Fruit fly (Drosophila melanogaster) whole organism, embryonic: ENCODE measurements around the gene Idh3b.
A peak's percentile ranks its signal among the peaks of the same experiment; 100 is the strongest.

ENCODE experiments used
- Adf1 ChIP-seq: fragments of 200-800 bp; sonication (Bioruptor generic); IDR thresholded peaks from 2 replicates; pipeline ENCODE4 v1.3.6; 2022; ENCODE audit warnings: missing biosample characterization, missing genetic modification characterization
- Bgb ChIP-seq: fragments of 200-800 bp; sonication (Bioruptor generic); IDR thresholded peaks from 2 replicates; pipeline ENCODE4 v1.3.6; 2022; ENCODE audit warnings: missing biosample characterization, missing genetic modification characterization; ENCODE audit not compliant: partially characterized antibody
- BtbVII ChIP-seq: fragments of 200-800 bp; sonication (Bioruptor generic); optimal IDR thresholded peaks from 3 replicates; lab custom pipeline; 2017; ENCODE audit warnings: missing biosample characterization, mild to moderate bottlenecking, missing genetic modification characterization
- CG10209 ChIP-seq: fragments of 200-800 bp; sonication (Bioruptor generic); optimal IDR thresholded peaks from 3 replicates; lab custom pipeline; 2017; ENCODE audit warnings: missing biosample characterization, mild to moderate bottlenecking, missing genetic modification characterization, missing genetic modification reagents
- CG10267 ChIP-seq: fragments of 200-800 bp; sonication (Bioruptor generic); optimal IDR thresholded peaks from 2 replicates; lab custom pipeline; 2018; ENCODE audit warnings: missing biosample characterization, mild to moderate bottlenecking, missing genetic modification characterization, moderate library complexity
- CG10462 ChIP-seq: fragments of 200-800 bp; sonication (Bioruptor generic); optimal IDR thresholded peaks from 2 replicates; lab custom pipeline; 2016; ENCODE audit warnings: missing biosample characterization, missing genetic modification characterization
- CG11456 ChIP-seq: fragments of 200-800 bp; sonication (Bioruptor generic); IDR thresholded peaks from 3 replicates; pipeline ENCODE4 v1.3.6; 2022; ENCODE audit warnings: missing biosample characterization, missing genetic modification characterization
- CG12155 ChIP-seq: fragments of 200-800 bp; sonication (Bioruptor generic); optimal IDR thresholded peaks from 3 replicates; lab custom pipeline; 2016; ENCODE audit warnings: missing biosample characterization, missing genetic modification characterization
- CG12219 ChIP-seq: fragments of 200-800 bp; sonication (Bioruptor generic); optimal IDR thresholded peaks from 3 replicates; lab custom pipeline; 2018; ENCODE audit warnings: missing biosample characterization, mild to moderate bottlenecking, missing genetic modification characterization
- CG12769 ChIP-seq: fragments of 200-800 bp; sonication (Bioruptor generic); optimal IDR thresholded peaks from 2 replicates; lab custom pipeline; 2019; ENCODE audit warnings: missing biosample characterization, mild to moderate bottlenecking, missing genetic modification characterization, moderate library complexity
- CG16779 ChIP-seq: fragments of 200-800 bp; sonication (Bioruptor generic); IDR thresholded peaks from 2 replicates; pipeline ENCODE4 v1.3.6; 2022; ENCODE audit warnings: missing biosample characterization, missing genetic modification characterization
- CG17802 ChIP-seq: fragments of 200-800 bp; sonication (Bioruptor generic); optimal IDR thresholded peaks from 2 replicates; lab custom pipeline; 2018; ENCODE audit warnings: missing biosample characterization, mild to moderate bottlenecking, missing genetic modification characterization, moderate library complexity
- CG18619 ChIP-seq: fragments of 200-800 bp; sonication (Bioruptor generic); optimal IDR thresholded peaks from 3 replicates; lab custom pipeline; 2017; ENCODE audit warnings: missing biosample characterization, mild to moderate bottlenecking, missing genetic modification characterization
- CG6765 ChIP-seq: fragments of 200-800 bp; sonication (Bioruptor generic); optimal IDR thresholded peaks from 3 replicates; lab custom pipeline; 2017; ENCODE audit warnings: missing biosample characterization, mild to moderate bottlenecking, missing genetic modification characterization
- CG7271 ChIP-seq: fragments of 200-800 bp; sonication (Bioruptor generic); optimal IDR thresholded peaks from 2 replicates; lab custom pipeline; 2018; ENCODE audit warnings: missing biosample characterization, mild to moderate bottlenecking, missing genetic modification characterization, moderate library complexity
- CG7928 ChIP-seq: fragments of 200-800 bp; sonication (Bioruptor generic); optimal IDR thresholded peaks from 2 replicates; lab custom pipeline; 2017; ENCODE audit warnings: missing biosample characterization, mild to moderate bottlenecking, missing genetic modification characterization
- CG8478 ChIP-seq: fragments of >200 bp; optimal IDR thresholded peaks from 2 replicates; lab custom pipeline; 2018
- CG9437 ChIP-seq: fragments of 200-800 bp; sonication (Bioruptor generic); optimal IDR thresholded peaks from 2 replicates; lab custom pipeline; 2018; ENCODE audit warnings: missing biosample characterization, mild to moderate bottlenecking, missing genetic modification characterization
- CG9932 ChIP-seq: fragments of 200-800 bp; sonication (Bioruptor generic); IDR thresholded peaks from 2 replicates; pipeline ENCODE4 v1.3.6; 2022; ENCODE audit warnings: missing biosample characterization, missing genetic modification characterization
- CkIIα-i1 ChIP-seq: fragments of 200-800 bp; sonication (Bioruptor generic); IDR thresholded peaks from 2 replicates; pipeline ENCODE4 v1.3.6; 2022; ENCODE audit warnings: missing biosample characterization, missing genetic modification characterization
- Dfd ChIP-seq, 2 experiments: fragments of >200 bp; optimal IDR thresholded peaks; 2 replicates each; lab custom pipeline; 2017; ENCODE audit warnings: missing biosample characterization in 2 of 2, missing genetic modification characterization in 2 of 2
- Dref ChIP-seq: fragments of 200-800 bp; sonication (Bioruptor generic); IDR thresholded peaks from 2 replicates; pipeline ENCODE4 v1.3.6; 2022; ENCODE audit warnings: missing biosample characterization, missing genetic modification characterization
- HLH4C ChIP-seq: fragments of 200-800 bp; sonication (Bioruptor generic); IDR thresholded peaks from 3 replicates; pipeline ENCODE4 v1.3.6; 2022; ENCODE audit warnings: missing biosample characterization, missing genetic modification characterization; ENCODE audit not compliant: partially characterized antibody
- Hsf ChIP-seq: fragments of 200-800 bp; sonication (Bioruptor generic); optimal IDR thresholded peaks from 3 replicates; lab custom pipeline; 2016; ENCODE audit warnings: missing biosample characterization, missing genetic modification characterization
- MESR4 ChIP-seq: fragments of 200-800 bp; sonication (Bioruptor generic); optimal IDR thresholded peaks from 2 replicates; lab custom pipeline; 2018; ENCODE audit warnings: missing biosample characterization, mild to moderate bottlenecking, missing genetic modification characterization, moderate library complexity
- Mad ChIP-seq: fragments of 200-800 bp; sonication (Bioruptor generic); optimal IDR thresholded peaks from 2 replicates; lab custom pipeline; 2016; ENCODE audit warnings: missing biosample characterization, missing genetic modification characterization
- Neu2 ChIP-seq: fragments of 200-800 bp; sonication (Bioruptor generic); optimal IDR thresholded peaks from 3 replicates; lab custom pipeline; 2016; ENCODE audit warnings: missing biosample characterization, missing genetic modification characterization, borderline replicate concordance
- Ptx1 ChIP-seq: fragments of 200-800 bp; sonication (Bioruptor generic); IDR thresholded peaks from 2 replicates; pipeline ENCODE4 v1.3.6; 2022; ENCODE audit warnings: missing biosample characterization, missing genetic modification characterization
- Xrp1 ChIP-seq: fragments of 200-800 bp; sonication (Bioruptor generic); IDR thresholded peaks from 2 replicates; pipeline ENCODE4 v1.3.6; 2022; ENCODE audit warnings: missing biosample characterization, missing genetic modification characterization
- ac ChIP-seq: fragments of 200-800 bp; sonication (Bioruptor generic); optimal IDR thresholded peaks from 3 replicates; lab custom pipeline; 2017; ENCODE audit warnings: missing biosample characterization, mild to moderate bottlenecking, missing genetic modification characterization
- bcd ChIP-seq: fragments of 200-800 bp; sonication (Bioruptor generic); optimal IDR thresholded peaks from 2 replicates; lab custom pipeline; 2017; ENCODE audit warnings: missing biosample characterization, mild to moderate bottlenecking, missing genetic modification characterization
- btn ChIP-seq: fragments of 200-800 bp; sonication (Bioruptor generic); optimal IDR thresholded peaks from 2 replicates; lab custom pipeline; 2016; ENCODE audit warnings: missing biosample characterization, missing genetic modification characterization
- emc ChIP-seq: fragments of 200-800 bp; sonication (Bioruptor generic); optimal IDR thresholded peaks from 2 replicates; lab custom pipeline; 2016; ENCODE audit warnings: missing biosample characterization, missing genetic modification characterization
- esg ChIP-seq: fragments of 200-800 bp; sonication (Bioruptor generic); conservative IDR thresholded peaks from 2 replicates; pipeline ENCODE4 v1.3.6; 2022; ENCODE audit warnings: missing biosample characterization, missing genetic modification characterization
- fd64A ChIP-seq: fragments of 200-800 bp; sonication (Bioruptor generic); optimal IDR thresholded peaks from 3 replicates; lab custom pipeline; 2018; ENCODE audit warnings: missing biosample characterization, mild to moderate bottlenecking, missing genetic modification characterization
- gfzf ChIP-seq: fragments of 200-800 bp; sonication (Bioruptor generic); optimal IDR thresholded peaks from 2 replicates; lab custom pipeline; 2016; ENCODE audit warnings: missing biosample characterization, mild to moderate bottlenecking, missing genetic modification characterization, moderate library complexity
- hkb ChIP-seq, 2 experiments: fragments of 200-800 bp in 1 of 2; fragments of >200 bp in 1 of 2; sonication (Bioruptor generic) in 1 of 2; IDR thresholded peaks in 1 of 2; optimal IDR thresholded peaks in 1 of 2; 2 replicates each; pipeline versions ENCODE4 v1.3.6 to Lab custom; 2017 to 2022; ENCODE audit warnings: missing biosample characterization in 1 of 2, missing genetic modification characterization in 1 of 2
- pita ChIP-seq: fragments of 200-800 bp; sonication (Bioruptor generic); optimal IDR thresholded peaks from 2 replicates; lab custom pipeline; 2017; ENCODE audit warnings: missing biosample characterization, mild to moderate bottlenecking, missing genetic modification characterization
- run ChIP-seq: fragments of 200-800 bp; sonication (Bioruptor generic); optimal IDR thresholded peaks from 3 replicates; lab custom pipeline; 2018; ENCODE audit warnings: missing biosample characterization, mild to moderate bottlenecking, missing genetic modification characterization
- schlank ChIP-seq: fragments of 200-800 bp; sonication (Bioruptor generic); optimal IDR thresholded peaks from 2 replicates; lab custom pipeline; 2018; ENCODE audit warnings: missing biosample characterization, mild to moderate bottlenecking, missing genetic modification characterization
- shn ChIP-seq: fragments of 200-800 bp; sonication (Bioruptor generic); optimal IDR thresholded peaks from 3 replicates; lab custom pipeline; 2016; ENCODE audit warnings: missing biosample characterization, missing genetic modification characterization
- sima ChIP-seq: fragments of 200-800 bp; sonication (Bioruptor generic); optimal IDR thresholded peaks from 2 replicates; lab custom pipeline; 2016; ENCODE audit warnings: missing biosample characterization, missing genetic modification characterization
- ssp ChIP-seq: fragments of 200-800 bp; sonication (Bioruptor generic); IDR thresholded peaks from 2 replicates; pipeline ENCODE4 v1.3.6; 2022; ENCODE audit warnings: missing biosample characterization, missing genetic modification characterization
- stc ChIP-seq: fragments of 200-800 bp; sonication (Bioruptor generic); IDR thresholded peaks from 2 replicates; pipeline ENCODE4 v1.3.6; 2022; ENCODE audit warnings: missing biosample characterization, missing genetic modification characterization
- tgo ChIP-seq: fragments of 200-800 bp; sonication (Bioruptor generic); IDR thresholded peaks from 3 replicates; pipeline ENCODE4 v1.3.6; 2022; ENCODE audit warnings: missing biosample characterization, missing genetic modification characterization
- tio ChIP-seq: fragments of 200-800 bp; sonication (Bioruptor generic); optimal IDR thresholded peaks from 2 replicates; lab custom pipeline; 2017; ENCODE audit warnings: missing biosample characterization, missing genetic modification characterization, inconsistent platforms
- tup ChIP-seq: fragments of 200-800 bp; sonication (Bioruptor generic); optimal IDR thresholded peaks from 2 replicates; lab custom pipeline; 2016; ENCODE audit warnings: missing biosample characterization, mild to moderate bottlenecking, missing genetic modification characterization, moderate library complexity
- vvl ChIP-seq: fragments of 200-800 bp; sonication (Bioruptor generic); IDR thresholded peaks from 2 replicates; pipeline ENCODE4 v1.3.6; 2022; ENCODE audit warnings: missing biosample characterization, missing genetic modification characterization
- z ChIP-seq: fragments of 200-800 bp; sonication (Bioruptor generic); IDR thresholded peaks from 3 replicates; pipeline ENCODE4 v1.3.6; 2022; ENCODE audit warnings: missing biosample characterization, missing genetic modification characterization

Idh3b gene

DNA sequence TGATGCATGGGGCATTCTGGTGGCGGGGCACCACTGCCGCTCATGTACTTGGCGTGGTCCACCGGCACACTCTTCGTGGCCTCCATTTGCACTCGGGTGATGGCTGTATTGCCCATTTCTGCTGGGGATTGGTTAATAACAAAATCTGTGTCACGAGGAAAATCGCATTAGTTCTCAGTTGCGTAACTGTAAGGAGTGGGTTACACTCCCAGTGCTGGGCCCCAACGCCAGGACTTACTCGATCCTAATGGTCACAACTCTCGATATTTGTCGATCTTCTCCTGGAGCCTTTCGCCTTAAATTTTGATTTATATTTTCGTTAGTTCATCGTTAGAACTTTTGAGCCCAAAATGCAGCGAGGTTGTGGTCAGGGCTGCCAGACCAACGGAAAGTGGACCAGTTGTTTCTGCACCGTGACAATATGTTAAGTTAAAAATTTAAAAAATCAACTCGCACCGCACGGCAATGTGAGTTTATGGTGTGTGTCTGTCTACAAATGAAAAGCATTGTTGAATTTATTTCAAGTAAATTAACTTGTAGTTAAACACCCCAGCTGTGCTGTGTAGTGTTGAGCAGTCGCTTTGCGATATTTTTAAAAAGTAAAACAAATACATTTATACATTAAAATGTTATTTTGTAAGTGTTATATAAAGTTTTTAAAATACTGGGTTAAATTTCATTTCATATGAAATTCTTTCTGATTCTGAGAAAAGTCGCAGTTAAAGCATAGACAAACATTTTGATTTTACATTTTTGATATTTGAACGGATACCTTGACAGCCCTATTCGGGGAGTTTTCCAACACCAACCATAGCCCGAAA lies 8.0 kb upstream of the Idh3b start, which contains the start of the genes Cchl and ND-42 (continued):
- TF ChIP-seq CG9437 (GFP tag; lab: Kevin White, UChicago) (peak; percentile 82), vvl (GFP tag; lab: Robert Waterston, UW) (peak; percentile 87), CG16779 (GFP tag; lab: Robert Waterston, UW) (no peak), CG12155 (GFP tag; lab: Kevin White, UChicago) (peak; percentile 85), CkIIα-i1 (GFP tag; lab: Robert Waterston, UW) (0 out of 2 replicates have a peak, but pooled peaks have one; percentile 10), bcd (GFP tag; lab: Kevin White, UChicago) (peak; percentile 83), sima (GFP tag; lab: Kevin White, UChicago) (no peak), hkb (optimal IDR thresholded peaks at IDR 0.05; lab: Kevin White, UChicago) (no peak), hkb (GFP tag; IDR thresholded peaks at IDR 0.05; lab: Robert Waterston, UW) (peak; percentile 64), btn (no peak), CG12219 (GFP tag; lab: Kevin White, UChicago) (peak; percentile 50), HLH4C (GFP tag; lab: Robert Waterston, UW) (peak; percentile 51; the same call in 2 of the 3 replicates), CG10462 (GFP tag; lab: Kevin White, UChicago) (peak; percentile 51), fd64A (GFP tag; lab: Kevin White, UChicago) (no peak), Xrp1 (GFP tag; lab: Robert Waterston, UW) (peak; percentile 76), CG7928 (peak; percentile 45), gfzf (GFP tag; lab: Kevin White, UChicago) (no peak), schlank (peak; percentile 35), CG17802 (peak; percentile 14), ac (GFP tag; lab: Kevin White, UChicago) (no peak), tgo (GFP tag; lab: Robert Waterston, UW) (peak; percentile 72), CG8478 (lab: Kevin White, UChicago) (no peak), CG7271 (tag; lab: Kevin White, UChicago) (peak; percentile 37), emc (peak; percentile 52), Dref (no peak), ssp (GFP tag; lab: Robert Waterston, UW) (peak; percentile 67), run (tag; lab: Kevin White, UChicago) (peak; percentile 33), Adf1 (GFP tag; lab: Robert Waterston, UW) (0 out of 2 replicates have a peak, but pooled peaks have one; percentile 19), CG6765 (GFP tag; lab: Kevin White, UChicago) (peak; percentile 61), Dfd (GFP tag; optimal IDR thresholded peaks at IDR 0.05; lab: Kevin White, UChicago) (no peak), CG18619 (peak; percentile 80), CG9932 (peak; percentile 81; the same call in 1 of the 2 replicates), Mad (peak; percentile 58), z (no peak), pita (GFP tag; lab: Kevin White, UChicago) (no peak), Ptx1 (peak; percentile 77), Hsf (GFP tag; lab: Kevin White, UChicago) (peak; percentile 80), BtbVII (GFP tag; lab: Kevin White, UChicago) (no peak), Bgb (GFP tag; lab: Robert Waterston, UW) (peak; percentile 32; the same call in 1 of the 2 replicates), CG12769 (tag; lab: Kevin White, UChicago) (no peak), MESR4 (peak; percentile 49), tio (GFP tag; lab: Kevin White, UChicago) (no peak), CG11456 (GFP tag; lab: Robert Waterston, UW) (peak; percentile 67), stc (GFP tag; lab: Robert Waterston, UW) (peak; percentile 28; the same call in 1 of the 2 replicates), CG10209 (GFP tag; lab: Kevin White, UChicago) (peak; percentile 81), shn (GFP tag; lab: Kevin White, UChicago) (peak; percentile 55), tup (GFP tag; lab: Kevin White, UChicago) (peak; percentile 56), CG10267 (tag; lab: Kevin White, UChicago) (peak; percentile 97), esg (GFP tag; lab: Robert Waterston, UW) (peak; percentile 58), Neu2 (GFP tag; lab: Kevin White, UChicago) (no peak)
